Worm (Caenorhabditis elegans) whole organism, L4 larva: ENCODE measurements around the gene Y43F4A.4.

Source experiments
- ceh-82 ChIP-seq: sonication (generic microtip); optimal IDR thresholded peaks from 2 replicates; lab custom pipeline; 2017; ENCODE audit warnings: missing biosample characterization, missing genetic modification characterization
- ctbp-1 ChIP-seq: fragments of 200-800 bp; sonication (Bioruptor generic); IDR thresholded peaks from 2 replicates; pipeline ENCODE4 v1.3.6; 2022; ENCODE audit warnings: missing genetic modification reagents, missing genetic modification characterization, missing compliant biosample characterization
- daf-8 ChIP-seq: fragments of 200-800 bp; sonication (Bioruptor generic); IDR thresholded peaks from 2 replicates; pipeline ENCODE4 v1.3.6; 2022; ENCODE audit warnings: missing genetic modification characterization, missing compliant biosample characterization
- dpl-1 ChIP-seq: fragments of 150-350 bp; optimal IDR thresholded peaks from 2 replicates; lab custom pipeline; 2014; ENCODE audit warnings: missing biosample characterization, missing genetic modification reagents, missing genetic modification characterization
- egl-43 ChIP-seq: fragments of 200-800 bp; sonication (Bioruptor generic); IDR thresholded peaks from 2 replicates; pipeline ENCODE4 v1.3.6; 2022; ENCODE audit warnings: missing genetic modification reagents, missing genetic modification characterization, missing compliant biosample characterization
- hlh-11 ChIP-seq: fragments of 200-800 bp; sonication (Bioruptor generic); optimal IDR thresholded peaks from 2 replicates; lab custom pipeline; 2018; ENCODE audit warnings: mild to moderate bottlenecking, missing genetic modification characterization, missing compliant biosample characterization
- lin-13 ChIP-seq: fragments of 150-350 bp; optimal IDR thresholded peaks from 2 replicates; lab custom pipeline; 2014; ENCODE audit warnings: missing biosample characterization, missing genetic modification reagents, missing genetic modification characterization
- nhr-11 ChIP-seq: fragments of 150-350 bp; optimal IDR thresholded peaks from 2 replicates; lab custom pipeline; 2014; ENCODE audit warnings: missing biosample characterization, missing genetic modification characterization
- nhr-42 ChIP-seq: fragments of 200-800 bp; sonication (Bioruptor generic); IDR thresholded peaks from 2 replicates; pipeline ENCODE4 v1.3.6; 2022; ENCODE audit warnings: missing genetic modification characterization, missing compliant biosample characterization
- nhr-76 ChIP-seq: fragments of 150-350 bp; optimal IDR thresholded peaks from 2 replicates; lab custom pipeline; 2014; ENCODE audit warnings: missing biosample characterization, missing genetic modification characterization
- snpc-4 ChIP-seq: fragments of 150-350 bp; optimal IDR thresholded peaks from 2 replicates; lab custom pipeline; 2014; ENCODE audit warnings: missing biosample characterization, missing genetic modification characterization
- unc-62 ChIP-seq, 3 experiments: fragments of 150-350 bp in 1 of 3; sonication (generic microtip); optimal IDR thresholded peaks in 2 of 3; peaks in 1 of 3; 1 replicate in 1 of 3; 2 replicates in 2 of 3; lab custom pipeline; 2014 to 2017; ENCODE audit warnings: missing biosample characterization in 3 of 3, missing genetic modification characterization in 3 of 3, missing genetic modification reagents in 3 of 3, missing genotype in 1 of 3

- TF ChIP-seq ceh-82 (tag; lab: Kevin White, UChicago) (no peak), hlh-11 (no peak), nhr-42 (GFP tag; lab: Robert Waterston, UW) (no peak), lin-13 (GFP tag; lab: Kevin White, UChicago) (no peak), nhr-11 (no peak), daf-8 (GFP tag; lab: Robert Waterston, UW) (no peak), nhr-76 (tag; lab: Kevin White, UChicago) (no peak), egl-43 (GFP tag; lab: Robert Waterston, UW) (no peak), dpl-1 (GFP tag; lab: Kevin White, UChicago) (no peak), unc-62 (GFP tag; optimal IDR thresholded peaks at IDR 0.05 in 1 of 2; lab: Kevin White, UChicago) (no peak), unc-62 (tag; optimal IDR thresholded peaks at IDR 0.05; lab: Kevin White, UChicago) (no peak), ctbp-1 (GFP tag; lab: Robert Waterston, UW) (no peak), snpc-4 (tag; lab: Kevin White, UChicago) (no peak)
Measured at ce11 chrIII:13216488-13217016, 28.8 kb upstream of the Y43F4A.4 start.
